Worm (Caenorhabditis elegans): ENCODE measurements around the gene hsp-12.6.

DNA sequence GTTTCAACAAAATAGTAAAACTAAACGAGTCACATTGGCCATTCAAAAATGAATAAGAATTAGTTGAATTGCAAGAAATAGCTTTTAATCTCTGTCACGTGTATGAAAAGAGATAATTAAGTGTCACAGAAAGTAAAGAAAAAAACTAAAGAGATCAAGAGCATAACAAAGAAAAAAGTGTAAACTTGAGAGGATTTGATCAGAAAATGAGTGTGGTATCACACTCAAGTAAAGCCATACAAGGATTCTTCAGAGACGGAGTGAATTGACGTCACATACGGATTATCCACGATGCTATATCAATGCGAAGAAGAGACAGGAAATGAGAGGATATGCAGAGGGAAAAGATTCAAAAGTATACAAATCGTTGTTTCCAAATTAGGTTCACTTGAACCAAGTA lies 22.3 kb upstream of the hsp-12.6 start:
- TF ChIP-seq unc-62 (GFP tag; optimal IDR thresholded peaks at IDR 0.05) (no peak), lin-13 (GFP tag; optimal IDR thresholded peaks at IDR 0.05) (no peak), ceh-82 (tag; optimal IDR thresholded peaks at IDR 0.05) (no peak), elt-3 (tag; optimal IDR thresholded peaks at IDR 0.05) (no peak)

Measured in whole organism, L2 larva.